Worm (Caenorhabditis elegans) whole organism, L3 larva: ENCODE data around the gene F53H4.3.

Experiments
- ceh-9 ChIP-seq: sonication (generic microtip); optimal IDR thresholded peaks from 2 replicates; lab custom pipeline; 2018; ENCODE audit warnings: missing biosample characterization, missing genetic modification characterization
- nhr-43 ChIP-seq: sonication (generic microtip); optimal IDR thresholded peaks from 2 replicates; lab custom pipeline; 2016; ENCODE audit warnings: mild to moderate bottlenecking, missing genetic modification characterization, missing compliant biosample characterization; ENCODE audit not compliant: poor library complexity, severe bottlenecking
- pha-4 ChIP-seq: fragments of 150-350 bp; optimal IDR thresholded peaks from 2 replicates; lab custom pipeline; 2014; ENCODE audit warnings: missing biosample characterization, missing genetic modification reagents, missing genetic modification characterization

ce11 chrX:15856853-15857252 lies 30.5 kb downstream of the F53H4.3 start, which contains the start of gene F53H4.2:
- TF ChIP-seq pha-4 (tag; lab: Kevin White, UChicago) = no peak
- TF ChIP-seq ceh-9 (tag; lab: Kevin White, UChicago) = no peak
- no peak for TF ChIP-seq nhr-43 (tag; lab: Kevin White, UChicago)
